Fruit fly (Drosophila melanogaster): ENCODE results near the gene CG14441.

dm6 chrX:6705059-6705802 is 5.9 kb downstream of the CG14441 start:
- TF ChIP-seq h (optimal IDR thresholded peaks at IDR 0.05) (no peak), ttk (optimal IDR thresholded peaks at IDR 0.05) (no peak), psq (optimal IDR thresholded peaks at IDR 0.05) (no peak)
